Worm (Caenorhabditis elegans): Measurements from ENCODE around the gene psr-1.

DNA sequence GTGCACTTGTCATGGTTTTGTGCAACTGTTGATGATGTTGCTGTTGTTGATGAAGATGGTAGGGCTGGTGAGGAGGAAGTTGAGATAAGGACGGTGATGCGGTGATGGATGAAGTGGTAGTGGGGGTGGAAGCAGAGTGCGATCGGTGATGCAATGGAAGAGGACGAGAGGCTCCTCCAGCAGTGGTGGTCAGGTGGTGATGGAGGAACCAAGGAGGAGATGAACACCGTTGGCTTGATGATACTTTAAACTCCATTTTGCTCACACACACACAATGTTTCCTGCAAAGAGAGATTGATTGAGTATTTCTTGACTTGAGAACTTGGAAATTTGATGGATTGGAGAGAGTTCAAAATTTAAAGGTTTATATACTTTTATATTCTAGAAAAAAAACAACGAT lies 15.2 kb upstream of the psr-1 start, which contains the start of gene F19C7.8:
- TF ChIP-seq him-1 (tag; optimal IDR thresholded peaks at IDR 0.05): no peak
- TF ChIP-seq W03F9.2 (tag; optimal IDR thresholded peaks at IDR 0.05): no peak
